Fruit fly (Drosophila melanogaster) whole organism, embryonic: ENCODE results near the gene CG31548.

Experiments
- ATbp ChIP-seq: fragments of 200-800 bp; sonication (Bioruptor generic); optimal IDR thresholded peaks from 2 replicates; lab custom pipeline; 2017; ENCODE audit warnings: missing biosample characterization, mild to moderate bottlenecking, missing genetic modification characterization, missing genetic modification reagents
- Abd-B ChIP-seq: fragments of 200-800 bp; sonication (Bioruptor generic); optimal IDR thresholded peaks from 2 replicates; lab custom pipeline; 2018; ENCODE audit warnings: missing biosample characterization, mild to moderate bottlenecking, missing genetic modification characterization, moderate library complexity
- BEAF-32 ChIP-seq: fragments of 200-800 bp; sonication (Bioruptor generic); optimal IDR thresholded peaks from 3 replicates; lab custom pipeline; 2017; ENCODE audit warnings: missing biosample characterization, missing genetic modification characterization, mild to moderate bottlenecking, moderate library complexity, missing genetic modification reagents
- CG10147 ChIP-seq: fragments of 200-800 bp; sonication (Bioruptor generic); optimal IDR thresholded peaks from 2 replicates; lab custom pipeline; 2019; ENCODE audit warnings: missing biosample characterization, mild to moderate bottlenecking, missing genetic modification characterization, moderate library complexity
- CG10209 ChIP-seq: fragments of 200-800 bp; sonication (Bioruptor generic); optimal IDR thresholded peaks from 3 replicates; lab custom pipeline; 2017; ENCODE audit warnings: missing biosample characterization, mild to moderate bottlenecking, missing genetic modification characterization, missing genetic modification reagents
- CG11723 ChIP-seq: fragments of 200-800 bp; sonication (Bioruptor generic); optimal IDR thresholded peaks from 2 replicates; lab custom pipeline; 2017; ENCODE audit warnings: missing biosample characterization, mild to moderate bottlenecking, missing genetic modification characterization
- CG12155 ChIP-seq: fragments of 200-800 bp; sonication (Bioruptor generic); optimal IDR thresholded peaks from 3 replicates; lab custom pipeline; 2016; ENCODE audit warnings: missing biosample characterization, missing genetic modification characterization
- CG12391 ChIP-seq: fragments of 200-800 bp; sonication (Bioruptor generic); optimal IDR thresholded peaks from 3 replicates; lab custom pipeline; 2018; ENCODE audit warnings: missing biosample characterization, mild to moderate bottlenecking, missing genetic modification characterization, moderate library complexity
- CG13424 ChIP-seq: fragments of 200-800 bp; sonication (Bioruptor generic); optimal IDR thresholded peaks from 2 replicates; lab custom pipeline; 2019; ENCODE audit warnings: missing biosample characterization, mild to moderate bottlenecking, missing genetic modification characterization, moderate library complexity
- CG15696 ChIP-seq: fragments of 200-800 bp; sonication (Bioruptor generic); optimal IDR thresholded peaks from 2 replicates; lab custom pipeline; 2019; ENCODE audit warnings: missing biosample characterization, mild to moderate bottlenecking, missing genetic modification characterization, moderate library complexity
- CG17385 ChIP-seq: fragments of 200-800 bp; sonication (Bioruptor generic); optimal IDR thresholded peaks from 3 replicates; lab custom pipeline; 2018; ENCODE audit warnings: missing biosample characterization, mild to moderate bottlenecking, missing genetic modification characterization
- CG18011 ChIP-seq: fragments of 200-800 bp; sonication (Bioruptor generic); optimal IDR thresholded peaks from 2 replicates; lab custom pipeline; 2017; ENCODE audit warnings: missing biosample characterization, missing genetic modification characterization, mild to moderate bottlenecking, moderate library complexity, missing genotype
- CG18262 ChIP-seq: fragments of 200-800 bp; optimal IDR thresholded peaks from 3 replicates; lab custom pipeline; 2019; ENCODE audit warnings: missing biosample characterization, mild to moderate bottlenecking, missing genetic modification characterization, moderate library complexity
- CG2129 ChIP-seq: fragments of 200-800 bp; sonication (Bioruptor generic); IDR thresholded peaks from 2 replicates; pipeline ENCODE4 v1.3.6; 2022; ENCODE audit warnings: missing biosample characterization, missing genetic modification characterization; ENCODE audit not compliant: partially characterized antibody
- CG2889 ChIP-seq: fragments of 200-800 bp; sonication (Bioruptor generic); IDR thresholded peaks from 3 replicates; pipeline ENCODE4 v1.3.6; 2022; ENCODE audit warnings: missing biosample characterization, missing genetic modification characterization
- CG32532 ChIP-seq: fragments of 200-800 bp; sonication (Bioruptor generic); IDR thresholded peaks from 2 replicates; pipeline ENCODE4 v1.3.6; 2022; ENCODE audit warnings: missing biosample characterization, missing genetic modification characterization
- CG3281 ChIP-seq: fragments of 200-800 bp; sonication (Bioruptor generic); optimal IDR thresholded peaks from 3 replicates; lab custom pipeline; 2017; ENCODE audit warnings: missing biosample characterization, mild to moderate bottlenecking, missing genetic modification characterization
- CG3847 ChIP-seq: fragments of 200-800 bp; sonication (Bioruptor generic); IDR thresholded peaks from 2 replicates; pipeline ENCODE4 v1.3.6; 2022; ENCODE audit warnings: missing biosample characterization, missing genetic modification characterization
- CG43689 ChIP-seq: fragments of 200-800 bp; sonication (Bioruptor generic); IDR thresholded peaks from 2 replicates; pipeline ENCODE4 v1.3.6; 2022; ENCODE audit warnings: missing biosample characterization, missing genetic modification characterization
- CG4424 ChIP-seq: fragments of 200-800 bp; sonication (Bioruptor generic); optimal IDR thresholded peaks from 3 replicates; lab custom pipeline; 2016; ENCODE audit warnings: missing biosample characterization, missing genetic modification characterization
- CG6272 ChIP-seq: fragments of 200-800 bp; sonication (Bioruptor generic); IDR thresholded peaks from 2 replicates; pipeline ENCODE4 v1.3.6; 2022; ENCODE audit warnings: missing biosample characterization, missing genetic modification characterization
- CG7357 ChIP-seq: fragments of 200-800 bp; sonication (Bioruptor generic); IDR thresholded peaks from 3 replicates; pipeline ENCODE4 v1.3.6; 2022; ENCODE audit warnings: missing biosample characterization, missing genetic modification characterization
- CG8765 ChIP-seq: fragments of 200-800 bp; sonication (Bioruptor generic); IDR thresholded peaks from 2 replicates; pipeline ENCODE4 v1.3.6; 2022; ENCODE audit warnings: missing biosample characterization, missing genetic modification characterization
- CG9876 ChIP-seq: fragments of 200-800 bp; sonication (Bioruptor generic); optimal IDR thresholded peaks from 2 replicates; lab custom pipeline; 2016; ENCODE audit warnings: missing biosample characterization, missing genetic modification characterization
- CkIIα-i1 ChIP-seq: fragments of 200-800 bp; sonication (Bioruptor generic); IDR thresholded peaks from 2 replicates; pipeline ENCODE4 v1.3.6; 2022; ENCODE audit warnings: missing biosample characterization, missing genetic modification characterization
- D19A ChIP-seq: fragments of 200-800 bp; optimal IDR thresholded peaks from 3 replicates; lab custom pipeline; 2019; ENCODE audit warnings: missing biosample characterization, mild to moderate bottlenecking, missing genetic modification characterization, moderate library complexity
- D19B ChIP-seq: fragments of 200-800 bp; sonication (Bioruptor generic); optimal IDR thresholded peaks from 2 replicates; lab custom pipeline; 2017; ENCODE audit warnings: missing biosample characterization, mild to moderate bottlenecking, missing genetic modification characterization
- MTF-1 ChIP-seq: fragments of 200-800 bp; sonication (Bioruptor generic); optimal IDR thresholded peaks from 2 replicates; lab custom pipeline; 2018; ENCODE audit warnings: missing biosample characterization, mild to moderate bottlenecking, missing genetic modification characterization, borderline replicate concordance
- PHDP ChIP-seq: fragments of 200-800 bp; sonication (Bioruptor generic); optimal IDR thresholded peaks from 3 replicates; lab custom pipeline; 2018; ENCODE audit warnings: missing biosample characterization, mild to moderate bottlenecking, missing genetic modification characterization, moderate library complexity
- Pdp1 ChIP-seq, 2 experiments: fragments of 200-800 bp; sonication (Bioruptor generic); optimal IDR thresholded peaks; 3 replicates each; lab custom pipeline; 2016; ENCODE audit warnings: missing biosample characterization in 2 of 2, missing genetic modification characterization in 2 of 2, mild to moderate bottlenecking in 1 of 2, moderate library complexity in 1 of 2
- Poxn ChIP-seq: fragments of 200-800 bp; sonication (Bioruptor generic); IDR thresholded peaks from 2 replicates; pipeline ENCODE4 v1.3.6; 2022; ENCODE audit warnings: missing biosample characterization, missing genetic modification characterization
- ap ChIP-seq: fragments of 200-800 bp; sonication (Bioruptor generic); IDR thresholded peaks from 2 replicates; pipeline ENCODE4 v1.3.6; 2022; ENCODE audit warnings: missing biosample characterization, missing genetic modification characterization
- bcd ChIP-seq: fragments of 200-800 bp; sonication (Bioruptor generic); optimal IDR thresholded peaks from 2 replicates; lab custom pipeline; 2017; ENCODE audit warnings: missing biosample characterization, mild to moderate bottlenecking, missing genetic modification characterization
- chinmo ChIP-seq: fragments of 200-800 bp; sonication (Bioruptor generic); IDR thresholded peaks from 4 replicates; pipeline ENCODE4 v1.3.6; 2022; ENCODE audit warnings: missing biosample characterization, missing genetic modification characterization; ENCODE audit not compliant: partially characterized antibody
- crp ChIP-seq, 2 experiments: fragments of 200-800 bp; sonication (Bioruptor generic); optimal IDR thresholded peaks; 2 replicates in 1 of 2; 3 replicates in 1 of 2; lab custom pipeline; 2017; ENCODE audit warnings: missing biosample characterization in 2 of 2, missing genetic modification characterization in 2 of 2, mild to moderate bottlenecking in 1 of 2, moderate library complexity in 1 of 2
- dmrt99B ChIP-seq: fragments of 200-800 bp; sonication (Bioruptor generic); optimal IDR thresholded peaks from 2 replicates; lab custom pipeline; 2018; ENCODE audit warnings: missing biosample characterization, mild to moderate bottlenecking, missing genetic modification characterization, moderate library complexity
- dpn ChIP-seq, 2 experiments: fragments of 200-800 bp; sonication (Bioruptor generic); optimal IDR thresholded peaks; 3 replicates each; lab custom pipeline; 2016; ENCODE audit warnings: missing biosample characterization in 2 of 2, missing genetic modification characterization in 2 of 2
- ems ChIP-seq: fragments of 200-800 bp; sonication (Bioruptor generic); optimal IDR thresholded peaks from 3 replicates; lab custom pipeline; 2016; ENCODE audit warnings: missing biosample characterization, missing genetic modification characterization
- en ChIP-seq: fragments of 200-800 bp; sonication (Bioruptor generic); optimal IDR thresholded peaks from 2 replicates; lab custom pipeline; 2016; ENCODE audit warnings: missing biosample characterization, missing genetic modification characterization
- ftz-f1 ChIP-seq: fragments of 200-800 bp; sonication (Bioruptor generic); optimal IDR thresholded peaks from 2 replicates; lab custom pipeline; 2016; ENCODE audit warnings: missing biosample characterization, missing genetic modification characterization
- ham ChIP-seq: fragments of 200-800 bp; sonication (Bioruptor generic); IDR thresholded peaks from 2 replicates; pipeline ENCODE4 v1.3.6; 2022; ENCODE audit warnings: missing biosample characterization, missing genetic modification characterization
- knrl ChIP-seq: fragments of 200-800 bp; sonication (Bioruptor generic); IDR thresholded peaks from 3 replicates; pipeline ENCODE4 v1.3.6; 2022; ENCODE audit warnings: missing biosample characterization, missing genetic modification characterization; ENCODE audit not compliant: partially characterized antibody
- phol ChIP-seq: fragments of 200-800 bp; sonication (Bioruptor generic); optimal IDR thresholded peaks from 3 replicates; lab custom pipeline; 2018; ENCODE audit warnings: missing biosample characterization, mild to moderate bottlenecking, missing genetic modification characterization, moderate library complexity
- tna ChIP-seq: fragments of 200-800 bp; sonication (Bioruptor generic); IDR thresholded peaks from 2 replicates; pipeline ENCODE4 v1.3.6; 2022; ENCODE audit warnings: missing biosample characterization, missing genetic modification characterization; ENCODE audit not compliant: partially characterized antibody
- vnd ChIP-seq: fragments of 200-800 bp; sonication (Bioruptor generic); IDR thresholded peaks from 3 replicates; pipeline ENCODE4 v1.3.6; 2022; ENCODE audit warnings: missing biosample characterization, missing genetic modification characterization; ENCODE audit not compliant: partially characterized antibody
- zen ChIP-seq: fragments of 200-800 bp; sonication (Bioruptor generic); optimal IDR thresholded peaks from 3 replicates; lab custom pipeline; 2018; ENCODE audit warnings: missing biosample characterization, mild to moderate bottlenecking, missing genetic modification characterization, moderate library complexity
- zfh1 ChIP-seq: fragments of 200-800 bp; sonication (Bioruptor generic); IDR thresholded peaks from 3 replicates; pipeline ENCODE4 v1.3.6; 2022; ENCODE audit warnings: missing biosample characterization, missing genetic modification characterization

Gene CG31548

dm6 chr3R:5668928-5669739 is 32.5 kb upstream of the CG31548 start, which contains the start of the genes Xe7 and Atg17 (continued):
- TF ChIP-seq CG12391 (tag; lab: Kevin White, UChicago), result peak; percentile 94
- peak; percentile 93 for TF ChIP-seq CG12155 (GFP tag; lab: Kevin White, UChicago)
- peak; percentile 91 for TF ChIP-seq CG2889 (GFP tag; lab: Robert Waterston, UW)
- peak; percentile 37; the same call in 1 of the 2 replicates for TF ChIP-seq CG2129 (GFP tag; lab: Robert Waterston, UW)
- TF ChIP-seq en (GFP tag; lab: Kevin White, UChicago), result peak; percentile 16
- TF ChIP-seq CG43689 (GFP tag; lab: Robert Waterston, UW), result peak; percentile 67; the same call in 1 of the 2 replicates
- TF ChIP-seq CG9876 (GFP tag; lab: Kevin White, UChicago), result peak; percentile 87
- peak; percentile 88 for TF ChIP-seq CG7357 (GFP tag; lab: Robert Waterston, UW)
- TF ChIP-seq Pdp1 (GFP tag; optimal IDR thresholded peaks at IDR 0.05; lab: Kevin White, UChicago), result peak; percentile 88 to 96
- TF ChIP-seq ham (GFP tag; lab: Robert Waterston, UW), result peak; percentile 82
- peak; percentile 88 for TF ChIP-seq CG3281 (GFP tag; lab: Kevin White, UChicago)
- TF ChIP-seq CG3847 (GFP tag; lab: Robert Waterston, UW), result peak; percentile 96
- peak; percentile 90 for TF ChIP-seq CG10147 (GFP tag; lab: Kevin White, UChicago)
- peak; percentile 93 for TF ChIP-seq CG4424
- peak; percentile 95 for TF ChIP-seq CG6272 (GFP tag; lab: Robert Waterston, UW)
- peak; percentile 59 for TF ChIP-seq ATbp (GFP tag; lab: Kevin White, UChicago)
- TF ChIP-seq CG17385, result peak; percentile 72
- TF ChIP-seq crp (GFP tag; optimal IDR thresholded peaks at IDR 0.05; lab: Kevin White, UChicago), result peak in 1 of 2 experiments; percentile 45
- TF ChIP-seq D19A (tag; lab: Kevin White, UChicago), result peak; percentile 79
- TF ChIP-seq ap (GFP tag; lab: Robert Waterston, UW), result peak; percentile 81
- TF ChIP-seq BEAF-32 (GFP tag; lab: Kevin White, UChicago), result peak; percentile 92
- TF ChIP-seq dpn (GFP tag; optimal IDR thresholded peaks at IDR 0.05; lab: Kevin White, UChicago), result peak; percentile 92 to 95
- peak; percentile 90 for TF ChIP-seq bcd (GFP tag; lab: Kevin White, UChicago)
- TF ChIP-seq ftz-f1 (GFP tag; lab: Kevin White, UChicago), result peak; percentile 68
- TF ChIP-seq vnd, result peak; percentile 58; the same call in 2 of the 3 replicates
- peak; percentile 80 for TF ChIP-seq Poxn (GFP tag; lab: Robert Waterston, UW)
- TF ChIP-seq CG10209 (GFP tag; lab: Kevin White, UChicago), result peak; percentile 92
- TF ChIP-seq CG11723 (GFP tag; lab: Kevin White, UChicago), result peak; percentile 87
- TF ChIP-seq CG18011 (GFP tag; lab: Kevin White, UChicago), result peak; percentile 74
- peak; percentile 94 for TF ChIP-seq CG15696 (tag; lab: Kevin White, UChicago)
- TF ChIP-seq CkIIα-i1 (GFP tag; lab: Robert Waterston, UW), result peak; percentile 49; the same call in 1 of the 2 replicates
- TF ChIP-seq MTF-1, result peak; percentile 52
- no peak for TF ChIP-seq chinmo (GFP tag; lab: Robert Waterston, UW)
- peak; percentile 88 for TF ChIP-seq CG18262 (tag; lab: Kevin White, UChicago)
- peak; percentile 87 for TF ChIP-seq PHDP (tag; lab: Kevin White, UChicago)
- TF ChIP-seq dmrt99B (tag; lab: Kevin White, UChicago), result peak; percentile 4
- peak; percentile 95 for TF ChIP-seq CG13424 (tag; lab: Kevin White, UChicago)
- peak; percentile 86 for TF ChIP-seq zfh1
- TF ChIP-seq CG32532 (GFP tag; lab: Robert Waterston, UW), result peak; percentile 94
- peak; percentile 95 for TF ChIP-seq phol
- peak; percentile 96 for TF ChIP-seq Abd-B (GFP tag; lab: Kevin White, UChicago)
- TF ChIP-seq D19B (GFP tag; lab: Kevin White, UChicago), result peak; percentile 79
- peak; percentile 71 for TF ChIP-seq knrl (GFP tag; lab: Robert Waterston, UW)
- TF ChIP-seq CG8765 (GFP tag; lab: Robert Waterston, UW), result peak; percentile 72
- no peak for TF ChIP-seq tna (GFP tag; lab: Robert Waterston, UW)
- peak; percentile 83 for TF ChIP-seq zen (tag; lab: Kevin White, UChicago)
- peak; percentile 84 for TF ChIP-seq ems
